Worm (Caenorhabditis elegans) whole organism, mixed stage, embryonic: ENCODE results near the gene atl-1.

ENCODE experiments used
- M03D4.4 ChIP-seq: sonication (generic microtip); optimal IDR thresholded peaks from 2 replicates; lab custom pipeline; 2017; ENCODE audit warnings: mild to moderate bottlenecking, missing genetic modification characterization, missing compliant biosample characterization
- blmp-1 ChIP-seq: fragments of 150-350 bp; optimal IDR thresholded peaks from 2 replicates; lab custom pipeline; 2014; ENCODE audit warnings: missing biosample characterization, missing genetic modification characterization
- ceh-83 ChIP-seq: fragments of 200-800 bp; sonication (Bioruptor generic); optimal IDR thresholded peaks from 2 replicates; lab custom pipeline; 2018; ENCODE audit warnings: mild to moderate bottlenecking, missing genetic modification characterization, missing compliant biosample characterization
- mep-1 ChIP-seq: fragments of 150-350 bp; optimal IDR thresholded peaks from 2 replicates; lab custom pipeline; 2017; ENCODE audit warnings: missing biosample characterization, missing genetic modification reagents, missing genetic modification characterization, inconsistent platforms
- nhr-237 ChIP-seq: fragments of 150-350 bp; optimal IDR thresholded peaks from 2 replicates; lab custom pipeline; 2014; ENCODE audit warnings: missing biosample characterization, missing genetic modification characterization
- nhr-28 ChIP-seq: fragments of 150-350 bp; optimal IDR thresholded peaks from 2 replicates; lab custom pipeline; 2014; ENCODE audit warnings: missing biosample characterization, missing genetic modification characterization
- nhr-76 ChIP-seq: sonication (generic microtip); optimal IDR thresholded peaks from 2 replicates; lab custom pipeline; 2017; ENCODE audit warnings: missing biosample characterization, missing genetic modification characterization
- pha-4 ChIP-seq: fragments of 150-350 bp; optimal IDR thresholded peaks from 2 replicates; lab custom pipeline; 2018; ENCODE audit warnings: missing biosample characterization, missing genetic modification reagents, missing genetic modification characterization
- sem-2 ChIP-seq: fragments of 200-800 bp; sonication (Bioruptor generic); optimal IDR thresholded peaks from 2 replicates; lab custom pipeline; 2018; ENCODE audit warnings: mild to moderate bottlenecking, missing genetic modification characterization, missing compliant biosample characterization
- snpc-4 ChIP-seq: fragments of 150-350 bp; optimal IDR thresholded peaks from 2 replicates; lab custom pipeline; 2014; ENCODE audit warnings: missing biosample characterization, missing genetic modification characterization
- sptf-1 ChIP-seq: sonication (generic microtip); optimal IDR thresholded peaks from 2 replicates; lab custom pipeline; 2017; ENCODE audit warnings: mild to moderate bottlenecking, missing genetic modification characterization, moderate library complexity, missing compliant biosample characterization
- unc-39 ChIP-seq: fragments of 150-350 bp; optimal IDR thresholded peaks from 2 replicates; lab custom pipeline; 2014; ENCODE audit warnings: missing biosample characterization, missing genetic modification characterization
- unc-62 ChIP-seq: fragments of 150-350 bp; optimal IDR thresholded peaks from 2 replicates; lab custom pipeline; 2014; ENCODE audit warnings: missing biosample characterization, missing genetic modification reagents, missing genetic modification characterization
- ztf-11 ChIP-seq: fragments of 150-350 bp; optimal IDR thresholded peaks from 2 replicates; lab custom pipeline; 2014; ENCODE audit warnings: missing biosample characterization, missing genetic modification characterization

- TF ChIP-seq ceh-83 (GFP tag; lab: Kevin White, UChicago) (no peak), nhr-76 (no peak), nhr-28 (tag; lab: Kevin White, UChicago) (no peak), nhr-237 (no peak), sem-2 (GFP tag; lab: Kevin White, UChicago) (no peak), unc-62 (GFP tag; lab: Kevin White, UChicago) (no peak), mep-1 (tag; lab: Kevin White, UChicago) (no peak), snpc-4 (tag; lab: Kevin White, UChicago) (no peak), M03D4.4 (tag; lab: Kevin White, UChicago) (no peak), blmp-1 (tag; lab: Kevin White, UChicago) (no peak), ztf-11 (tag; lab: Kevin White, UChicago) (no peak), pha-4 (tag; lab: Kevin White, UChicago) (no peak), unc-39 (tag; lab: Kevin White, UChicago) (no peak), sptf-1 (no peak)
These were observed 57.8 kb downstream of the atl-1 start for ce11 chrV:9587619-9588018.
